Worm (Caenorhabditis elegans) whole organism, L2 larva: ENCODE data around the gene mrps-18A.

Experiments
- C34F6.9 ChIP-seq: fragments of 150-350 bp; optimal IDR thresholded peaks from 2 replicates; lab custom pipeline; 2014; ENCODE audit warnings: missing biosample characterization, missing genetic modification characterization
- F13H6.1 ChIP-seq: sonication (generic microtip); optimal IDR thresholded peaks from 2 replicates; lab custom pipeline; 2016; ENCODE audit warnings: missing genetic modification characterization, missing compliant biosample characterization
- R02D3.7 ChIP-seq: fragments of 150-350 bp; optimal IDR thresholded peaks from 2 replicates; lab custom pipeline; 2014; ENCODE audit warnings: missing biosample characterization, missing genetic modification characterization
- ZK546.5 ChIP-seq: sonication (generic microtip); optimal IDR thresholded peaks from 2 replicates; lab custom pipeline; 2017; ENCODE audit warnings: missing biosample characterization, missing genetic modification characterization
- alr-1 ChIP-seq: fragments of 150-350 bp; optimal IDR thresholded peaks from 2 replicates; lab custom pipeline; 2014; ENCODE audit warnings: missing biosample characterization, missing genetic modification characterization
- ama-1 ChIP-seq: fragments of 150-350 bp; optimal IDR thresholded peaks from 2 replicates; lab custom pipeline; 2018; ENCODE audit warnings: inconsistent platforms
- blmp-1 ChIP-seq: sonication (generic microtip); optimal IDR thresholded peaks from 2 replicates; lab custom pipeline; 2017; ENCODE audit warnings: missing genetic modification characterization, mild to moderate bottlenecking, missing compliant biosample characterization, antibody characterized with exemption, moderate library complexity; ENCODE audit not compliant: insufficient read depth
- ceh-16 ChIP-seq: fragments of 150-350 bp; optimal IDR thresholded peaks from 2 replicates; lab custom pipeline; 2014; ENCODE audit warnings: missing biosample characterization, missing genetic modification characterization
- crh-2 ChIP-seq: sonication (generic microtip); optimal IDR thresholded peaks from 2 replicates; lab custom pipeline; 2017; ENCODE audit warnings: missing biosample characterization, missing genetic modification characterization
- dmd-4 ChIP-seq: sonication (generic microtip); optimal IDR thresholded peaks from 2 replicates; lab custom pipeline; 2017; ENCODE audit warnings: missing biosample characterization, missing genetic modification characterization
- egl-27 ChIP-seq: sonication (generic microtip); optimal IDR thresholded peaks from 3 replicates; lab custom pipeline; 2017; ENCODE audit warnings: missing biosample characterization, missing genetic modification reagents, missing genetic modification characterization
- elt-1 ChIP-seq: fragments of 150-350 bp; optimal IDR thresholded peaks from 2 replicates; lab custom pipeline; 2014; ENCODE audit warnings: missing biosample characterization, missing genetic modification characterization
- fos-1 ChIP-seq: fragments of 150-350 bp; optimal IDR thresholded peaks from 2 replicates; lab custom pipeline; 2014; ENCODE audit warnings: missing biosample characterization, missing genetic modification characterization
- lin-13 ChIP-seq: fragments of 150-350 bp; optimal IDR thresholded peaks from 2 replicates; lab custom pipeline; 2014; ENCODE audit warnings: missing biosample characterization, missing genetic modification reagents, missing genetic modification characterization
- lin-39 ChIP-seq: fragments of 150-350 bp; optimal IDR thresholded peaks from 2 replicates; lab custom pipeline; 2014; ENCODE audit warnings: missing biosample characterization, missing genetic modification reagents, missing genetic modification characterization
- lsy-2 ChIP-seq, 2 experiments: fragments of 150-350 bp in 1 of 2; sonication (generic microtip) in 1 of 2; optimal IDR thresholded peaks; 2 replicates each; lab custom pipeline; 2014 to 2017; ENCODE audit warnings: missing biosample characterization in 2 of 2, missing genetic modification characterization in 2 of 2
- mab-5 ChIP-seq: fragments of 150-350 bp; optimal IDR thresholded peaks from 2 replicates; lab custom pipeline; 2014; ENCODE audit warnings: missing biosample characterization, missing genetic modification characterization
- mbf-1 ChIP-seq: sonication (generic microtip); optimal IDR thresholded peaks from 2 replicates; lab custom pipeline; 2017; ENCODE audit warnings: missing biosample characterization, missing genetic modification characterization
- mdl-1 ChIP-seq, 2 experiments: fragments of 150-350 bp in 1 of 2; sonication (generic microtip) in 1 of 2; optimal IDR thresholded peaks; 2 replicates each; lab custom pipeline; 2017; ENCODE audit warnings: missing biosample characterization in 2 of 2, missing genetic modification characterization in 2 of 2
- nhr-10 ChIP-seq: sonication (generic microtip); optimal IDR thresholded peaks from 2 replicates; lab custom pipeline; 2017; ENCODE audit warnings: missing biosample characterization, missing genetic modification characterization
- nhr-11 ChIP-seq: fragments of 150-350 bp; optimal IDR thresholded peaks from 2 replicates; lab custom pipeline; 2014; ENCODE audit warnings: missing biosample characterization, missing genetic modification characterization
- nhr-12 ChIP-seq: fragments of 150-350 bp; optimal IDR thresholded peaks from 2 replicates; lab custom pipeline; 2014; ENCODE audit warnings: missing biosample characterization, missing genetic modification characterization
- nhr-129 ChIP-seq: fragments of 150-350 bp; optimal IDR thresholded peaks from 2 replicates; lab custom pipeline; 2014; ENCODE audit warnings: missing biosample characterization, missing genetic modification characterization
- nhr-21 ChIP-seq: fragments of 150-350 bp; optimal IDR thresholded peaks from 2 replicates; lab custom pipeline; 2014; ENCODE audit warnings: missing biosample characterization, missing genetic modification characterization
- nhr-23 ChIP-seq: fragments of 150-350 bp; optimal IDR thresholded peaks from 2 replicates; lab custom pipeline; 2014; ENCODE audit warnings: missing biosample characterization, missing genetic modification reagents, missing genetic modification characterization
- nhr-237 ChIP-seq: fragments of 150-350 bp; optimal IDR thresholded peaks from 2 replicates; lab custom pipeline; 2014; ENCODE audit warnings: missing biosample characterization, missing genetic modification characterization
- nhr-25 ChIP-seq: fragments of 150-350 bp; sonication (generic microtip); optimal IDR thresholded peaks from 3 replicates; lab custom pipeline; 2014; ENCODE audit warnings: missing biosample characterization, missing genetic modification characterization
- nhr-6 ChIP-seq: fragments of 150-350 bp; optimal IDR thresholded peaks from 2 replicates; lab custom pipeline; 2014; ENCODE audit warnings: missing biosample characterization, missing genetic modification characterization
- nhr-77 ChIP-seq: fragments of 150-350 bp; optimal IDR thresholded peaks from 2 replicates; lab custom pipeline; 2014; ENCODE audit warnings: missing biosample characterization, missing genetic modification characterization
- peb-1 ChIP-seq: fragments of 150-350 bp; optimal IDR thresholded peaks from 2 replicates; lab custom pipeline; 2014; ENCODE audit warnings: missing biosample characterization, missing genetic modification characterization
- sem-4 ChIP-seq: fragments of 150-350 bp; optimal IDR thresholded peaks from 2 replicates; lab custom pipeline; 2014; ENCODE audit warnings: missing biosample characterization, missing genetic modification reagents, missing genetic modification characterization
- skn-1 ChIP-seq: sonication (generic microtip); optimal IDR thresholded peaks from 2 replicates; lab custom pipeline; 2017; ENCODE audit warnings: missing biosample characterization, missing genetic modification characterization
- sma-9 ChIP-seq, 2 experiments: fragments of 150-350 bp in 1 of 2; sonication (generic microtip) in 1 of 2; optimal IDR thresholded peaks; 2 replicates each; lab custom pipeline; 2014 to 2016; ENCODE audit warnings: missing genetic modification characterization in 2 of 2, mild to moderate bottlenecking in 1 of 2, missing biosample characterization in 1 of 2, missing compliant biosample characterization in 1 of 2, missing genetic modification reagents in 1 of 2, moderate library complexity in 1 of 2
- snpc-4 ChIP-seq: fragments of 150-350 bp; optimal IDR thresholded peaks from 2 replicates; lab custom pipeline; 2014; ENCODE audit warnings: missing biosample characterization, missing genetic modification characterization
- unc-39 ChIP-seq: fragments of 150-350 bp; optimal IDR thresholded peaks from 2 replicates; lab custom pipeline; 2014; ENCODE audit warnings: missing biosample characterization, missing genetic modification characterization
- unc-55 ChIP-seq: fragments of 150-350 bp; sonication (generic microtip); optimal IDR thresholded peaks from 3 replicates; lab custom pipeline; 2014; ENCODE audit warnings: missing biosample characterization, missing genetic modification reagents, missing genetic modification characterization
- unc-62 ChIP-seq: fragments of 150-350 bp; optimal IDR thresholded peaks from 2 replicates; lab custom pipeline; 2014; ENCODE audit warnings: missing biosample characterization, missing genetic modification reagents, missing genetic modification characterization
- zag-1 ChIP-seq: fragments of 150-350 bp; optimal IDR thresholded peaks from 2 replicates; lab custom pipeline; 2014; ENCODE audit warnings: missing biosample characterization, missing genetic modification characterization
- ztf-1 ChIP-seq: fragments of 200-800 bp; sonication (Bioruptor generic); conservative IDR thresholded peaks from 2 replicates; pipeline ENCODE4 v1.3.6; 2022; ENCODE audit warnings: missing genetic modification characterization, missing compliant biosample characterization
- ztf-11 ChIP-seq: sonication (generic microtip); optimal IDR thresholded peaks from 2 replicates; lab custom pipeline; 2017; ENCODE audit warnings: missing biosample characterization, missing genetic modification characterization
- ztf-4 ChIP-seq: fragments of 150-350 bp; optimal IDR thresholded peaks from 2 replicates; lab custom pipeline; 2014; ENCODE audit warnings: missing biosample characterization, missing genetic modification characterization

Gene mrps-18A

DNA sequence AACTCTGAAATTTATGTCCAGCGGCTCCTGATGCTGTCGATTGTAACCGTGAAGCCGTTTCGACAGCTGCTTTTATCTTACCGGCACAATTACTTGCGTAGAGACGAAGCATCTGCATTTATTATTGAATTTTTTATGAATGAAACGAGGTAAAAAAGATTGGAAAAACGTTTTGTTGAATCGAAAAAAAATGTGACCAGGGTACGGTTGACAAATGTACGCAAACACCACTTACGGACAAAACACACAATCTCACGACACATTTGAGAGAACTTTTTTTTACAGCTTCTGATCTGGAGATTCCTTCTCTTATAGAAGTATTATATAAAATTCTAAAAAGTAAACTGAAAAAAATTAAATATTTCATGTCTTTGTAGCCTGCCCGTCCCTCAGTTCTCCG, at the start of gene mrps-18A, which contains the start of gene ZC262.2:
Gene mrps-18A (minus strand): TSS at position 141 of the 400 bp plus-strand sequence.
Gene ZC262.2 (plus strand): TSS at position 284 of the 400 bp plus-strand sequence.
- TF ChIP-seq nhr-6 (tag; lab: Kevin White, UChicago) (no peak), lsy-2 (tag; optimal IDR thresholded peaks at IDR 0.05; lab: Kevin White, UChicago) (peak; percentile 73 to 97), C34F6.9 (tag; lab: Kevin White, UChicago) (peak; percentile 31), mbf-1 (tag; lab: Kevin White, UChicago) (no peak), ama-1 (lab: Kevin White, UChicago) (no peak), sem-4 (no peak), fos-1 (tag; lab: Kevin White, UChicago) (no peak), nhr-129 (tag; lab: Kevin White, UChicago) (peak; percentile 21), lin-13 (GFP tag; lab: Kevin White, UChicago) (no peak), egl-27 (no peak)

ce11 chrIII:8380645-8381044, 48.9 kb upstream of the mrps-18A start, which contains the start of gene R05D3.12:
Gene R05D3.12, plus strand, starts transcription at chrIII:8380945.
- TF ChIP-seq skn-1 (tag; lab: Kevin White, UChicago) (no peak), mdl-1 (tag; optimal IDR thresholded peaks at IDR 0.05; lab: Kevin White, UChicago) (no peak), ztf-1 (GFP tag; lab: Robert Waterston, UW) (no peak), snpc-4 (tag; lab: Kevin White, UChicago) (no peak), nhr-25 (tag; lab: Kevin White, UChicago) (no peak), ama-1 (lab: Kevin White, UChicago) (no peak)

ce11 chrIII:8375000-8375399, 43.3 kb upstream of the mrps-18A start, which contains the start of gene met-2:
Gene met-2, plus strand, starts transcription at chrIII:8375300.
- no peak for TF ChIP-seq sem-4
- no peak for TF ChIP-seq nhr-77 (tag; lab: Kevin White, UChicago)
- no peak for TF ChIP-seq dmd-4
- TF ChIP-seq nhr-11 (tag; lab: Kevin White, UChicago) = no peak
- TF ChIP-seq, all 48 proteins: peak for 0

DNA sequence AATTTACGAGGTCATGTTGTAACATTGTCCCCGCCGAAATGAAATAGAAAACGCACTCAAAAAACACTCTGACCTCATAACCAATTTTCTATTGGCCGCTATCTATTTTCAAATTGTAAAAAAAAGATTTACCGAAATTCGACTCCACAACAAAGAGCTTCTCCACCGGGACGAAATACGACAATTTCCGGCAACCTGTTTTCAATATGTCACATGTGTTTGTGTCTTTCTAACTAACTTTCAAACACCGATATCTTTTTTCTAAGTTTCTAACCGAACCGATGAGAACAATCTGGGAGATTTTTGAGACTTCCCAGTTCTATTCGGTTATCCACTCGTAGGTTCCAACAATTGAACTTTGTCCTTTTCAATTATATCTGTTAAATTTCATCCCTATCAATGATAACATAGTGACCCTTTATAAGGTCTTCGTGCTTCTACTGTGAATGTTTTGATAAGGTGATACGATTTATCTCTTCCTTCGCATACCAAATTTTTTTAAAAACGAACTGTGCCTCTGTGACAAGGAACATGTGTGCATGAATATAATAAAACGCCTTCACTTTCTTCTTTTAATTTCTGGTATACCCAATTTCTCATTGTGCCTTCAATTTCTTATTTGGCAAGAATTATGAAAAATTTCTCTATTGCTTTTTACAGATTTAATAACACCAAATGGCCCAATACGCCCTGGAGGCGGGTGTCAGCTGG, 40.0 kb upstream of the mrps-18A start, which contains the start of gene lmbr-1:
Gene lmbr-1 (plus strand): TSS at position 661 of the 711 bp plus-strand sequence.
- TF ChIP-seq lin-39 (tag; lab: Kevin White, UChicago) = no peak
- TF ChIP-seq crh-2 (tag; lab: Kevin White, UChicago) = no peak
- TF ChIP-seq F13H6.1 (tag; lab: Kevin White, UChicago) = no peak
- TF ChIP-seq nhr-129 (tag; lab: Kevin White, UChicago) = no peak
- no peak for TF ChIP-seq R02D3.7 (tag; lab: Kevin White, UChicago)
- TF ChIP-seq nhr-23 = no peak
- TF ChIP-seq nhr-77 (tag; lab: Kevin White, UChicago) = no peak
- no peak for TF ChIP-seq nhr-25 (tag; lab: Kevin White, UChicago)
- TF ChIP-seq ama-1 (lab: Kevin White, UChicago) = no peak

DNA sequence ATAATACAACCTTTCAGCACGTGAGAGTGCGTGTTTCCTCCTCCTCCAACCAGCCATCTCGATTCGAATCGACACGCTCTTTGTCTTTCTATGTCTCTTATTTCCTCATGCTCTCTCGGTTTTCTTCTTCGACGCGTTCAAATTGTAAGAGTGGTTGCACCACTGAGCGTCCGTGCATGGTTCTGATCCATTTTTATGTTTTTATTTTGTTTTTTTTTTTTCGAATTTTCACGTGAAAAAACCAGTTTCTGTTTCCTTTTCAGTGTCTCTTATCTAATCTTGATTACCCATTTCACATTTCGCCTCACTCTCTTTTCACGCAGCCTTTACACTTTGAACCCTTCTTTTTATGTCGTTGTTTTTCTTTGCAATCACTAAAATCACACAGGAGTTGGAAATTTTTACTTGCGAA, 39.1 kb upstream of the mrps-18A start:
- TF ChIP-seq mab-5 (tag; lab: Kevin White, UChicago) (no peak), nhr-129 (tag; lab: Kevin White, UChicago) (peak; percentile 50), unc-62 (GFP tag; lab: Kevin White, UChicago) (no peak), nhr-10 (tag; lab: Kevin White, UChicago) (no peak), sma-9 (GFP tag; optimal IDR thresholded peaks at IDR 0.05; lab: Kevin White, UChicago) (no peak), sma-9 (tag; optimal IDR thresholded peaks at IDR 0.05; lab: Kevin White, UChicago) (no peak), elt-1 (no peak), lin-13 (GFP tag; lab: Kevin White, UChicago) (no peak), nhr-21 (tag; lab: Kevin White, UChicago) (peak; percentile 53), unc-39 (tag; lab: Kevin White, UChicago) (no peak), nhr-237 (tag; lab: Kevin White, UChicago) (no peak), skn-1 (tag; lab: Kevin White, UChicago) (no peak), lin-39 (tag; lab: Kevin White, UChicago) (no peak), crh-2 (tag; lab: Kevin White, UChicago) (peak; percentile 39), ztf-4 (tag; lab: Kevin White, UChicago) (no peak), nhr-25 (tag; lab: Kevin White, UChicago) (peak; percentile 53), ZK546.5 (tag; lab: Kevin White, UChicago) (no peak), snpc-4 (tag; lab: Kevin White, UChicago) (no peak), fos-1 (tag; lab: Kevin White, UChicago) (peak; percentile 46), ceh-16 (tag; lab: Kevin White, UChicago) (no peak), F13H6.1 (tag; lab: Kevin White, UChicago) (peak; percentile 54), C34F6.9 (tag; lab: Kevin White, UChicago) (peak; percentile 68), nhr-12 (tag; lab: Kevin White, UChicago) (no peak), nhr-77 (tag; lab: Kevin White, UChicago) (no peak), R02D3.7 (tag; lab: Kevin White, UChicago) (no peak), zag-1 (no peak), ztf-11 (tag; lab: Kevin White, UChicago) (no peak), alr-1 (tag; lab: Kevin White, UChicago) (no peak), blmp-1 (tag; lab: Kevin White, UChicago) (peak; percentile 52), unc-55 (peak; percentile 2), peb-1 (tag; lab: Kevin White, UChicago) (no peak), dmd-4 (no peak), nhr-23 (no peak), egl-27 (no peak)
